Worm (Caenorhabditis elegans) whole organism, young adult: ENCODE measurements around the gene ZK822.1.

Experiments used
- B0336.3 ChIP-seq: fragments of 200-800 bp; sonication (Bioruptor generic); IDR thresholded peaks from 2 replicates; pipeline ENCODE4 v1.3.6; 2022; ENCODE audit warnings: missing genetic modification characterization, missing compliant biosample characterization
- F23B12.7 ChIP-seq: sonication (generic microtip); optimal IDR thresholded peaks from 2 replicates; lab custom pipeline; 2017; ENCODE audit warnings: missing genetic modification characterization, mild to moderate bottlenecking, missing compliant biosample characterization, antibody characterized with exemption, moderate library complexity; ENCODE audit not compliant: insufficient read depth
- Y53F4B.3 ChIP-seq: fragments of 200-800 bp; sonication (Bioruptor generic); IDR thresholded peaks from 2 replicates; pipeline ENCODE4 v1.3.6; 2022; ENCODE audit warnings: missing genetic modification reagents, missing genetic modification characterization, missing compliant biosample characterization
- die-1 ChIP-seq: sonication (generic microtip); optimal IDR thresholded peaks from 2 replicates; lab custom pipeline; 2016; ENCODE audit warnings: missing genotype, mild to moderate bottlenecking, missing genetic modification characterization, missing compliant biosample characterization
- dpff-1 ChIP-seq: sonication (generic microtip); optimal IDR thresholded peaks from 2 replicates; lab custom pipeline; 2017; ENCODE audit warnings: mild to moderate bottlenecking, missing genetic modification characterization, missing compliant biosample characterization
- him-1 ChIP-seq: sonication (generic microtip); optimal IDR thresholded peaks from 2 replicates; lab custom pipeline; 2016; ENCODE audit warnings: missing genotype, missing genetic modification reagents, missing genetic modification characterization, missing compliant biosample characterization
- hmg-1.2 ChIP-seq: fragments of 200-800 bp; sonication (Bioruptor generic); IDR thresholded peaks from 2 replicates; pipeline ENCODE4 v1.3.6; 2022; ENCODE audit warnings: missing genetic modification reagents, missing genetic modification characterization, missing compliant biosample characterization
- nhr-179 ChIP-seq: sonication (generic microtip); optimal IDR thresholded peaks from 2 replicates; lab custom pipeline; 2016; ENCODE audit warnings: mild to moderate bottlenecking, missing genetic modification characterization, missing compliant biosample characterization
- nhr-27 ChIP-seq: fragments of 200-800 bp; sonication (Bioruptor generic); optimal IDR thresholded peaks from 2 replicates; lab custom pipeline; 2018; ENCODE audit warnings: mild to moderate bottlenecking, missing genetic modification characterization, moderate library complexity, missing compliant biosample characterization
- rcor-1 ChIP-seq: fragments of 200-800 bp; sonication (Bioruptor generic); IDR thresholded peaks from 2 replicates; pipeline ENCODE4 v1.3.6; 2022; ENCODE audit warnings: missing genetic modification reagents, missing genetic modification characterization, missing compliant biosample characterization
- rec-8 ChIP-seq, 2 experiments: sonication (generic microtip); optimal IDR thresholded peaks; 2 replicates each; lab custom pipeline; 2016; ENCODE audit warnings: mild to moderate bottlenecking in 2 of 2, missing genetic modification characterization in 2 of 2, missing genetic modification reagents in 2 of 2, missing genotype in 2 of 2, missing biosample characterization in 1 of 2, missing compliant biosample characterization in 1 of 2, moderate library complexity in 1 of 2
- zfh-2 ChIP-seq: fragments of 200-800 bp; sonication (Bioruptor generic); conservative IDR thresholded peaks from 2 replicates; pipeline ENCODE4 v1.3.6; 2022; ENCODE audit warnings: missing genetic modification reagents, missing genetic modification characterization, missing compliant biosample characterization

ce11 chrIV:11893336-11893735 is 28.6 kb downstream of the ZK822.1 start:
- TF ChIP-seq rec-8 (tag; optimal IDR thresholded peaks at IDR 0.05; lab: Kevin White, UChicago): no peak
- TF ChIP-seq hmg-1.2: no peak
- TF ChIP-seq nhr-179 (tag; lab: Kevin White, UChicago): no peak
- TF ChIP-seq Y53F4B.3: no peak
- TF ChIP-seq rcor-1 (GFP tag; lab: Robert Waterston, UW): no peak
- TF ChIP-seq nhr-27 (tag; lab: Kevin White, UChicago): no peak
- TF ChIP-seq dpff-1: no peak
- no peak for TF ChIP-seq zfh-2 (GFP tag; lab: Robert Waterston, UW)
- no peak for TF ChIP-seq F23B12.7
- no peak for TF ChIP-seq B0336.3 (GFP tag; lab: Robert Waterston, UW)
- no peak for TF ChIP-seq die-1 (tag; lab: Kevin White, UChicago)
- TF ChIP-seq him-1: no peak
